Fruit fly (Drosophila melanogaster): ENCODE results near the gene CG14683.

The CG14683 gene

DNA sequence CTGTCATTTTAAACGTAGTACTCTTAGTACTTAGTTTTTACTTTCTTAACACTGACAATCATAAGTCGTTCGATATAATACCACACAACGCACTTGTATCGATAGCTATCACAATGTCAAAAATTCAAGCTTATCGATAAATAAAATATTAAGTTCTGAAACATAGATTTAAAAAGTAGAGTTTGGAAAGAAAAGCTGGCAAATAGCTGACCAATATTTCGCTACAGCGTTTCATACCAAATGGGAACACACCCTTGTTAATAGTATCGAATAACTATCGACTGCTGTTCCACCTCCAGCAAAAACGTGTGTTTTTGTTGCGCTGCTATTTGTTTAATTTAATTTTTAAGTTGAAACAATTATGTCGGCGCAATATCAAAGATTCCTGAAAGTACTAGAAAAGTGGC lies at the start of gene CG14683, which contains the start of the genes pug and CG46459 (continued):
- no peak for TF ChIP-seq Asciz (GFP tag; optimal IDR thresholded peaks at IDR 0.05)
- TF ChIP-seq CG5245 (GFP tag; optimal IDR thresholded peaks at IDR 0.05) = peak; percentile 42
- TF ChIP-seq CG17912 (GFP tag; optimal IDR thresholded peaks at IDR 0.05) = no peak
- TF ChIP-seq Bteb2 (GFP tag; optimal IDR thresholded peaks at IDR 0.05) = peak; percentile 15
- TF ChIP-seq gro (GFP tag; optimal IDR thresholded peaks at IDR 0.05) = peak; percentile 70
- no peak for TF ChIP-seq CG43689 (GFP tag; IDR thresholded peaks at IDR 0.05)
- TF ChIP-seq bab2 (GFP tag; optimal IDR thresholded peaks at IDR 0.05) = peak; percentile 21
- TF ChIP-seq Fer2 (tag; optimal IDR thresholded peaks at IDR 0.05) = no peak
- TF ChIP-seq ems (GFP tag; optimal IDR thresholded peaks at IDR 0.05) = peak; percentile 66
- peak; percentile 63 for TF ChIP-seq Rfx (GFP tag; IDR thresholded peaks at IDR 0.05)
- TF ChIP-seq CG14014 (GFP tag; IDR thresholded peaks at IDR 0.05) = 0 out of 2 replicates have a peak, but pooled peaks have one; percentile 14
- no peak for TF ChIP-seq Ada2b (GFP tag; IDR thresholded peaks at IDR 0.05)
- peak; percentile 33; the same call in 1 of the 2 replicates for TF ChIP-seq CG3847 (GFP tag; IDR thresholded peaks at IDR 0.05)
- TF ChIP-seq Antp (GFP tag; optimal IDR thresholded peaks at IDR 0.05) = peak; percentile 64
- peak; percentile 94 for TF ChIP-seq BEAF-32 (GFP tag; optimal IDR thresholded peaks at IDR 0.05)
- peak; percentile 8 for TF ChIP-seq CG17359 (tag; optimal IDR thresholded peaks at IDR 0.05)
- TF ChIP-seq h (optimal IDR thresholded peaks at IDR 0.05) = no peak
- TF ChIP-seq unpg (GFP tag; optimal IDR thresholded peaks at IDR 0.05) = peak; percentile 44
- peak in 1 of 2 experiments; percentile 21 for TF ChIP-seq chif (GFP tag; optimal IDR thresholded peaks at IDR 0.05)
- peak; percentile 2 for TF ChIP-seq CG15696 (tag; optimal IDR thresholded peaks at IDR 0.05)
- no peak for TF ChIP-seq cwo (GFP tag; optimal IDR thresholded peaks at IDR 0.05)
- TF ChIP-seq Sin3A (optimal IDR thresholded peaks at IDR 0.05) = peak; percentile 29
- TF ChIP-seq Sry-δ (GFP tag; optimal IDR thresholded peaks at IDR 0.05) = peak; percentile 96
- TF ChIP-seq chn (GFP tag; optimal IDR thresholded peaks at IDR 0.05) = no peak
- no peak for TF ChIP-seq CG15073 (GFP tag; optimal IDR thresholded peaks at IDR 0.05)
- no peak for TF ChIP-seq sens-2 (GFP tag; IDR thresholded peaks at IDR 0.05)
- no peak for TF ChIP-seq CG6683 (GFP tag; optimal IDR thresholded peaks at IDR 0.05)
- no peak for TF ChIP-seq BtbVII (GFP tag; optimal IDR thresholded peaks at IDR 0.05)
- TF ChIP-seq Myb (GFP tag; optimal IDR thresholded peaks at IDR 0.05) = peak; percentile 93
- peak; percentile 76 for TF ChIP-seq E2f2 (GFP tag; IDR thresholded peaks at IDR 0.05)
- TF ChIP-seq Atf6 (GFP tag; IDR thresholded peaks at IDR 0.05) = 0 out of 2 replicates have a peak, but pooled peaks have one; percentile 20
- TF ChIP-seq gcm2 (GFP tag; optimal IDR thresholded peaks at IDR 0.05) = no peak
- TF ChIP-seq eyg (GFP tag; optimal IDR thresholded peaks at IDR 0.05) = no peak
- TF ChIP-seq CG2120 (GFP tag; optimal IDR thresholded peaks at IDR 0.05) = peak; percentile 64
- TF ChIP-seq CG15514 (GFP tag; optimal IDR thresholded peaks at IDR 0.05) = peak; percentile 22
- peak; percentile 96 for TF ChIP-seq unc-4 (GFP tag; IDR thresholded peaks at IDR 0.05; ENCODE audit: partially characterized antibody)
- TF ChIP-seq CG7745 (tag; optimal IDR thresholded peaks at IDR 0.05) = no peak
- no peak for TF ChIP-seq CG8478 (optimal IDR thresholded peaks at IDR 0.05)
- TF ChIP-seq Ets65A (GFP tag) = peak; percentile 67
- TF ChIP-seq Mad (GFP tag; optimal IDR thresholded peaks at IDR 0.05) = peak; percentile 41
- TF ChIP-seq otp (GFP tag; IDR thresholded peaks at IDR 0.05) = no peak
- TF ChIP-seq vfl (GFP tag; optimal IDR thresholded peaks at IDR 0.05) = no peak
- peak; percentile 74 for TF ChIP-seq lilli (GFP tag; optimal IDR thresholded peaks at IDR 0.05)
- TF ChIP-seq insv (GFP tag; optimal IDR thresholded peaks at IDR 0.05) = no peak
- TF ChIP-seq CG12769 (tag; optimal IDR thresholded peaks at IDR 0.05) = no peak
- peak; percentile 94 for TF ChIP-seq Opbp (GFP tag; IDR thresholded peaks at IDR 0.05; ENCODE audit: partially characterized antibody)
- TF ChIP-seq Bgb (GFP tag; IDR thresholded peaks at IDR 0.05; ENCODE audit: partially characterized antibody) = peak; percentile 95
- TF ChIP-seq GATAe (GFP tag; conservative IDR thresholded peaks at IDR 0.05) = no peak
- peak; percentile 93 for TF ChIP-seq CG10267 (tag; optimal IDR thresholded peaks at IDR 0.05)
- TF ChIP-seq her (GFP tag; optimal IDR thresholded peaks at IDR 0.05) = peak; percentile 46
- TF ChIP-seq CG10431 (GFP tag; optimal IDR thresholded peaks at IDR 0.05) = no peak
- no peak for TF ChIP-seq nom (GFP tag; optimal IDR thresholded peaks at IDR 0.05)

Data from whole organism, embryonic.